Worm (Caenorhabditis elegans) whole organism, L2 larva: Measurements from ENCODE around the gene alx-1.
A peak's percentile ranks its signal among the peaks of the same experiment; 100 is the strongest.

Source experiments
- C34F6.9 ChIP-seq: fragments of 150-350 bp; optimal IDR thresholded peaks from 2 replicates; lab custom pipeline; 2014; ENCODE audit warnings: missing biosample characterization, missing genetic modification characterization
- F13H6.1 ChIP-seq: sonication (generic microtip); optimal IDR thresholded peaks from 2 replicates; lab custom pipeline; 2016; ENCODE audit warnings: missing genetic modification characterization, missing compliant biosample characterization
- R02D3.7 ChIP-seq: fragments of 150-350 bp; optimal IDR thresholded peaks from 2 replicates; lab custom pipeline; 2014; ENCODE audit warnings: missing biosample characterization, missing genetic modification characterization
- Y55F3AM.14 ChIP-seq: fragments of 200-800 bp; sonication (Bioruptor generic); optimal IDR thresholded peaks from 2 replicates; lab custom pipeline; 2018; ENCODE audit warnings: mild to moderate bottlenecking, missing genetic modification characterization, missing compliant biosample characterization
- alr-1 ChIP-seq: fragments of 150-350 bp; optimal IDR thresholded peaks from 2 replicates; lab custom pipeline; 2014; ENCODE audit warnings: missing biosample characterization, missing genetic modification characterization
- aly-2 ChIP-seq: fragments of 150-350 bp; optimal IDR thresholded peaks from 2 replicates; lab custom pipeline; 2014; ENCODE audit warnings: missing biosample characterization, missing genetic modification characterization
- blmp-1 ChIP-seq: sonication (generic microtip); optimal IDR thresholded peaks from 2 replicates; lab custom pipeline; 2017; ENCODE audit warnings: missing genetic modification characterization, mild to moderate bottlenecking, missing compliant biosample characterization, antibody characterized with exemption, moderate library complexity; ENCODE audit not compliant: insufficient read depth
- ceh-82 ChIP-seq: fragments of 150-350 bp; optimal IDR thresholded peaks from 2 replicates; lab custom pipeline; 2014; ENCODE audit warnings: missing biosample characterization, missing genetic modification characterization
- crh-2 ChIP-seq: sonication (generic microtip); optimal IDR thresholded peaks from 2 replicates; lab custom pipeline; 2017; ENCODE audit warnings: missing biosample characterization, missing genetic modification characterization
- dmd-4 ChIP-seq: sonication (generic microtip); optimal IDR thresholded peaks from 2 replicates; lab custom pipeline; 2017; ENCODE audit warnings: missing biosample characterization, missing genetic modification characterization
- egl-27 ChIP-seq: sonication (generic microtip); optimal IDR thresholded peaks from 3 replicates; lab custom pipeline; 2017; ENCODE audit warnings: missing biosample characterization, missing genetic modification reagents, missing genetic modification characterization
- fos-1 ChIP-seq: fragments of 150-350 bp; optimal IDR thresholded peaks from 2 replicates; lab custom pipeline; 2014; ENCODE audit warnings: missing biosample characterization, missing genetic modification characterization
- gmeb-1 ChIP-seq: fragments of 150-350 bp; optimal IDR thresholded peaks from 2 replicates; lab custom pipeline; 2014; ENCODE audit warnings: missing biosample characterization, missing genetic modification characterization
- lin-11 ChIP-seq: fragments of 150-350 bp; sonication (generic microtip); optimal IDR thresholded peaks from 2 replicates; lab custom pipeline; 2014; ENCODE audit warnings: missing biosample characterization, missing genetic modification characterization, inconsistent platforms, mixed read lengths
- lin-13 ChIP-seq: fragments of 150-350 bp; optimal IDR thresholded peaks from 2 replicates; lab custom pipeline; 2014; ENCODE audit warnings: missing biosample characterization, missing genetic modification reagents, missing genetic modification characterization
- lin-39 ChIP-seq: fragments of 150-350 bp; optimal IDR thresholded peaks from 2 replicates; lab custom pipeline; 2014; ENCODE audit warnings: missing biosample characterization, missing genetic modification reagents, missing genetic modification characterization
- lsy-2 ChIP-seq, 2 experiments: fragments of 150-350 bp in 1 of 2; sonication (generic microtip) in 1 of 2; optimal IDR thresholded peaks; 2 replicates each; lab custom pipeline; 2014 to 2017; ENCODE audit warnings: missing biosample characterization in 2 of 2, missing genetic modification characterization in 2 of 2
- mab-5 ChIP-seq: fragments of 150-350 bp; optimal IDR thresholded peaks from 2 replicates; lab custom pipeline; 2014; ENCODE audit warnings: missing biosample characterization, missing genetic modification characterization
- mdl-1 ChIP-seq, 2 experiments: fragments of 150-350 bp in 1 of 2; sonication (generic microtip) in 1 of 2; optimal IDR thresholded peaks; 2 replicates each; lab custom pipeline; 2017; ENCODE audit warnings: missing biosample characterization in 2 of 2, missing genetic modification characterization in 2 of 2
- nhr-10 ChIP-seq: sonication (generic microtip); optimal IDR thresholded peaks from 2 replicates; lab custom pipeline; 2017; ENCODE audit warnings: missing biosample characterization, missing genetic modification characterization
- nhr-11 ChIP-seq: fragments of 150-350 bp; optimal IDR thresholded peaks from 2 replicates; lab custom pipeline; 2014; ENCODE audit warnings: missing biosample characterization, missing genetic modification characterization
- nhr-12 ChIP-seq: fragments of 150-350 bp; optimal IDR thresholded peaks from 2 replicates; lab custom pipeline; 2014; ENCODE audit warnings: missing biosample characterization, missing genetic modification characterization
- nhr-129 ChIP-seq: fragments of 150-350 bp; optimal IDR thresholded peaks from 2 replicates; lab custom pipeline; 2014; ENCODE audit warnings: missing biosample characterization, missing genetic modification characterization
- nhr-23 ChIP-seq: fragments of 150-350 bp; optimal IDR thresholded peaks from 2 replicates; lab custom pipeline; 2014; ENCODE audit warnings: missing biosample characterization, missing genetic modification reagents, missing genetic modification characterization
- nhr-237 ChIP-seq: fragments of 150-350 bp; optimal IDR thresholded peaks from 2 replicates; lab custom pipeline; 2014; ENCODE audit warnings: missing biosample characterization, missing genetic modification characterization
- nhr-25 ChIP-seq: fragments of 150-350 bp; sonication (generic microtip); optimal IDR thresholded peaks from 3 replicates; lab custom pipeline; 2014; ENCODE audit warnings: missing biosample characterization, missing genetic modification characterization
- nhr-77 ChIP-seq: fragments of 150-350 bp; optimal IDR thresholded peaks from 2 replicates; lab custom pipeline; 2014; ENCODE audit warnings: missing biosample characterization, missing genetic modification characterization
- peb-1 ChIP-seq: fragments of 150-350 bp; optimal IDR thresholded peaks from 2 replicates; lab custom pipeline; 2014; ENCODE audit warnings: missing biosample characterization, missing genetic modification characterization
- sem-4 ChIP-seq: fragments of 150-350 bp; optimal IDR thresholded peaks from 2 replicates; lab custom pipeline; 2014; ENCODE audit warnings: missing biosample characterization, missing genetic modification reagents, missing genetic modification characterization
- sma-3 ChIP-seq: sonication (generic microtip); optimal IDR thresholded peaks from 2 replicates; lab custom pipeline; 2016; ENCODE audit warnings: missing genetic modification reagents, missing genetic modification characterization, missing compliant biosample characterization
- sma-9 ChIP-seq, 2 experiments: fragments of 150-350 bp in 1 of 2; sonication (generic microtip) in 1 of 2; optimal IDR thresholded peaks; 2 replicates each; lab custom pipeline; 2014 to 2016; ENCODE audit warnings: missing genetic modification characterization in 2 of 2, mild to moderate bottlenecking in 1 of 2, missing biosample characterization in 1 of 2, missing compliant biosample characterization in 1 of 2, missing genetic modification reagents in 1 of 2, moderate library complexity in 1 of 2
- snpc-4 ChIP-seq: fragments of 150-350 bp; optimal IDR thresholded peaks from 2 replicates; lab custom pipeline; 2014; ENCODE audit warnings: missing biosample characterization, missing genetic modification characterization
- unc-55 ChIP-seq: fragments of 150-350 bp; sonication (generic microtip); optimal IDR thresholded peaks from 3 replicates; lab custom pipeline; 2014; ENCODE audit warnings: missing biosample characterization, missing genetic modification reagents, missing genetic modification characterization
- unc-62 ChIP-seq: fragments of 150-350 bp; optimal IDR thresholded peaks from 2 replicates; lab custom pipeline; 2014; ENCODE audit warnings: missing biosample characterization, missing genetic modification reagents, missing genetic modification characterization
- zag-1 ChIP-seq: fragments of 150-350 bp; optimal IDR thresholded peaks from 2 replicates; lab custom pipeline; 2014; ENCODE audit warnings: missing biosample characterization, missing genetic modification characterization
- ztf-4 ChIP-seq: fragments of 150-350 bp; optimal IDR thresholded peaks from 2 replicates; lab custom pipeline; 2014; ENCODE audit warnings: missing biosample characterization, missing genetic modification characterization

The alx-1 gene

DNA sequence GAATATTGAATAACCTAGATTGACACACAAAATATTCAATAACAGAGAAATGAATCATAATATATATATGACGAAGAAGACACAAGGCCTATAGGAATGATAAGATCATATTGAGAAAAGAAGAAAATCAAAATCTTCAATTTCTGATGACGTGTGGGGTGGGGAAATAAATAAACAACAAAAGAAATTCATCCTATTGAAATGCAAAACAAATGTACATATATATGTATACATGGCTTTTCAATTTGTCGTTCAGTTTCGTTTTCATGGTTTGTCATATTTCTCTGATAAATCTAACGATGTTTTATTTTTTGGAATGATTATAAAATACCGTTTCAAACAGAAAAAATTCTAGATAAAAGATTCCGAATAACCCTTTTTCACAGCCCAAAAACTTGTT lies 30.5 kb upstream of the alx-1 start, which contains the start of gene ttr-3:
ttr-3 (minus strand) TSS at position 101 of the 400 bp plus-strand sequence.
- no peak for TF ChIP-seq snpc-4 (tag; lab: Kevin White, UChicago)
- TF ChIP-seq ceh-82, result no peak
- TF ChIP-seq lin-39 (tag; lab: Kevin White, UChicago), result no peak
- peak; percentile 1 for TF ChIP-seq sma-3 (GFP tag; lab: Kevin White, UChicago)

DNA sequence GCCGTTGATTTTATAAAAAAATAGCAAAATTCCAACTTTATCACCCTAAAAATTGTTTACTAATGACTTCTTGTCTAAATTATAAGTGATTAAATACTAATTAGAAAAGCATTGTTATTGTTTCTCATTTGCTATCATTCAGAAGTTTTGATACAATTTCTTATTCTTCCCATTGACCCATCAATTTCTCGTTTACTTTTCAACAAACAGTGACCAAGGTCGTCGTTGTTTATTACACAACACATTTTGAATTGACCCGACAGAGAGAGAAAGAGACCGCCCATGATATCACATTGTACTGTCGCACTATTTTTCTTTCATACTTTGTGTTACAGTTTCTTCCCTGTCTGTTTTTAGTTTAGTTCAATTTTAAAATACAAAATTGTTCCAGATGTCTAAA lies 29.8 kb upstream of the alx-1 start, which contains the start of gene ttr-2:
ttr-2 (plus strand) TSS at position 392 of the 400 bp plus-strand sequence.
- TF ChIP-seq dmd-4 (tag; lab: Kevin White, UChicago) (no peak), nhr-25 (peak; percentile 67), fos-1 (peak; percentile 54), crh-2 (peak; percentile 27)

- TF ChIP-seq nhr-10 (tag; lab: Kevin White, UChicago) (no peak), lin-13 (GFP tag; lab: Kevin White, UChicago) (no peak), peb-1 (tag; lab: Kevin White, UChicago) (no peak), lin-39 (tag; lab: Kevin White, UChicago) (no peak), C34F6.9 (tag; lab: Kevin White, UChicago) (no peak), ztf-4 (no peak), mab-5 (tag; lab: Kevin White, UChicago) (no peak), nhr-77 (tag; lab: Kevin White, UChicago) (no peak), zag-1 (tag; lab: Kevin White, UChicago) (no peak), sem-4 (tag; lab: Kevin White, UChicago) (no peak), unc-62 (no peak), egl-27 (tag; lab: Kevin White, UChicago) (no peak), Y55F3AM.14 (GFP tag; lab: Kevin White, UChicago) (no peak), dmd-4 (tag; lab: Kevin White, UChicago) (no peak), nhr-23 (no peak), snpc-4 (tag; lab: Kevin White, UChicago) (no peak), R02D3.7 (tag; lab: Kevin White, UChicago) (no peak), lin-11 (no peak)
These were observed 28.4 kb upstream of the alx-1 start, which contains the start of gene ttr-1 for ce11 chrIII:9928777-9929176. ttr-1 (plus strand) TSS chrIII:9929077.

- no peak for TF ChIP-seq mdl-1 (tag; optimal IDR thresholded peaks at IDR 0.05; lab: Kevin White, UChicago)
- TF ChIP-seq nhr-129 (tag; lab: Kevin White, UChicago), result no peak
- no peak for TF ChIP-seq fos-1
- TF ChIP-seq aly-2 (tag; lab: Kevin White, UChicago), result no peak
- no peak for TF ChIP-seq egl-27 (tag; lab: Kevin White, UChicago)
- no peak for TF ChIP-seq unc-55
- TF ChIP-seq alr-1, result no peak
- TF ChIP-seq C34F6.9 (tag; lab: Kevin White, UChicago), result no peak
- no peak for TF ChIP-seq lsy-2 (tag; optimal IDR thresholded peaks at IDR 0.05; lab: Kevin White, UChicago)
These were observed 27.6 kb upstream of the alx-1 start for ce11 chrIII:9929525-9929924.

- TF ChIP-seq sma-9 (GFP tag; optimal IDR thresholded peaks at IDR 0.05; lab: Kevin White, UChicago) (peak; percentile 43), sma-9 (tag; optimal IDR thresholded peaks at IDR 0.05; lab: Kevin White, UChicago) (no peak), Y55F3AM.14 (GFP tag; lab: Kevin White, UChicago) (no peak), gmeb-1 (tag; lab: Kevin White, UChicago) (peak; percentile 2), crh-2 (peak; percentile 52), lin-13 (GFP tag; lab: Kevin White, UChicago) (no peak), F13H6.1 (tag; lab: Kevin White, UChicago) (peak; percentile 54), blmp-1 (tag; lab: Kevin White, UChicago) (no peak), zag-1 (tag; lab: Kevin White, UChicago) (no peak), nhr-12 (no peak), nhr-11 (tag; lab: Kevin White, UChicago) (no peak), fos-1 (peak; percentile 69), nhr-237 (tag; lab: Kevin White, UChicago) (no peak), nhr-23 (no peak), nhr-25 (no peak), unc-62 (no peak), dmd-4 (tag; lab: Kevin White, UChicago) (no peak)
- TF ChIP-seq, all 48 proteins: peak for 5
These were observed 26.7 kb upstream of the alx-1 start for ce11 chrIII:9930406-9930805.
